Worm (Caenorhabditis elegans): ENCODE results near the gene C07G3.15.

Gene C07G3.15

DNA sequence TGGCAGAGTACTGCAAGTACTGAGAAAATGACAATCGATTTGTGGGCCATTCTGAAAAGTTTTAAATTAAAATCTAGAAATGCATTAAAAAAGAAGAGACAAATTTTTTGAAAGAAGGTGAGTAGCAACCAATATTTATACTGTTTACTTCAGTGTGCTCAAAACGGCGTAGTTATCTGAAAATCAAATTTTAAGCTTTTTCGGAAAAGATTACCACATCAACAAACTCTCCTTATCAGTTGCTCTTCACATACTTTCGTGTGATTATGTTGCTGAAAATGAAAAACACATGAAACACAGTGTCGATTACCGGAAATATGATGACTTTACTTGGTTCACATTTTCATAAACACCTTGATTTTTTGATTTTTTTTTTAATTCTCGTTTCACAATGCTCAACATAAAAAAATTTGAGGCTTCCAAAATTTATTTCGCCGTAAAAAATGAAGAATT, 14.2 kb downstream of the C07G3.15 start, which contains the start of gene lys-7:
Gene lys-7 (minus strand): TSS at position 51 of the 453 bp plus-strand sequence.
- TF ChIP-seq ztf-29 (GFP tag; IDR thresholded peaks at IDR 0.05) (no peak), klf-2 (GFP tag; conservative IDR thresholded peaks at IDR 0.05) (no peak), med-1 (GFP tag; optimal IDR thresholded peaks at IDR 0.05; ENCODE audit: insufficient read depth) (no peak)

ce11 chrV:3480346-3480745, 16.4 kb downstream of the C07G3.15 start, which contains the start of gene srbc-30:
Gene srbc-30 (minus strand): TSS chrV:3480446.
- no peak for TF ChIP-seq T22C8.4 (GFP tag; IDR thresholded peaks at IDR 0.05)
- no peak for TF ChIP-seq ref-1 (GFP tag; conservative IDR thresholded peaks at IDR 0.05)

DNA sequence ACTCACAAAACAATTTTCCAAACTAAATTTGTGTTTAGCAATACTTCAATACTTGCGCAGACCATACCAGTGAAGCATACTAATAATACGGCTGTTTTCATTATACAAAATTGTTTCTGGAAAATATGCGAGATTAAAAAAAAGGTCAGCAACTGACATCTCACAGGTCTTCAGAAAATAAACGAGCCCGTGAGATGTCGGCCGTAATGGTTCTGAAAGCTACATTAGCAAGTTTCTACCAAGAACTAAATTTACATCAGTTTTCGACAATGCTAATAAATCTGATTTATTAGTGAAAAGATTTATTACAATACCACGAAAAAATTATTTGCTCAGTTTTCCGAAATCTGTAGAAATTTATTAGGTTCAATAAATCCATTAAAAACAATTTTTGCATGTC, 19.3 kb downstream of the C07G3.15 start, which contains the start of gene srbc-31:
Gene srbc-31 (minus strand): TSS at position 101 of the 400 bp plus-strand sequence.
- no peak for TF ChIP-seq tab-1 (GFP tag; IDR thresholded peaks at IDR 0.05)
- TF ChIP-seq ref-1 (GFP tag; conservative IDR thresholded peaks at IDR 0.05): no peak
- no peak for TF ChIP-seq ztf-29 (GFP tag; IDR thresholded peaks at IDR 0.05)
- no peak for TF ChIP-seq flt-1 (GFP tag; IDR thresholded peaks at IDR 0.05)
- no peak for TF ChIP-seq ztf-23 (GFP tag; IDR thresholded peaks at IDR 0.05)
- no peak for TF ChIP-seq T22C8.4 (GFP tag; IDR thresholded peaks at IDR 0.05)
- no peak for TF ChIP-seq klf-2 (GFP tag; conservative IDR thresholded peaks at IDR 0.05)
- no peak for TF ChIP-seq cog-1 (tag; optimal IDR thresholded peaks at IDR 0.05)
- TF ChIP-seq med-1 (GFP tag; optimal IDR thresholded peaks at IDR 0.05; ENCODE audit: insufficient read depth): no peak

- no peak for TF ChIP-seq ztf-23 (GFP tag; IDR thresholded peaks at IDR 0.05)
- TF ChIP-seq T22C8.4 (GFP tag; IDR thresholded peaks at IDR 0.05): no peak
- TF ChIP-seq klf-2 (GFP tag; conservative IDR thresholded peaks at IDR 0.05): no peak
These were observed 20.6 kb downstream of the C07G3.15 start for ce11 chrV:3476228-3476627.

DNA sequence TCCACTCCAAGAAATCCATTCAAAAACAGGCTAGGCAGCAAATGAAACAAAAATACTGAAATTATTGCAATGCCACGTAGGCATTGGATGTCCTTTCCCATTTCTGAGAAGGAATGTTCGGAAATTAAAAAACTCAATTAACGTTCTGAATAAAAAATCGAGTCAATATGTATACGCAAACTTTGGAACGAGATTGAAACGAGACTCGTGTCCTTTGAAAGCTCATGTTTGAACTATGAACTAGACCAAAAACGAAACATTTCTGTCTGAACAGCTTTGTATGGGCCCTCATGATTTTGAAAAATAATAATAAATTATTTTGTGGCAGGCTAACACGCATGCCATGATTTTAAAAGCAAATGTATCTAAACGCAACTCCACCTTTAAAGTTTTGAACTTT, 21.8 kb downstream of the C07G3.15 start, which contains the start of gene oac-2:
Gene oac-2 (minus strand): TSS at position 101 of the 400 bp plus-strand sequence.
- TF ChIP-seq ztf-29 (GFP tag; IDR thresholded peaks at IDR 0.05) (no peak), ztf-23 (GFP tag; IDR thresholded peaks at IDR 0.05) (no peak), klf-2 (GFP tag; conservative IDR thresholded peaks at IDR 0.05) (no peak), cog-1 (tag; optimal IDR thresholded peaks at IDR 0.05) (no peak), ref-1 (GFP tag; conservative IDR thresholded peaks at IDR 0.05) (no peak), flt-1 (GFP tag; IDR thresholded peaks at IDR 0.05) (no peak)

ce11 chrV:3470782-3471181, 26.0 kb downstream of the C07G3.15 start, which contains the start of gene srbc-29:
Gene srbc-29 (minus strand): TSS chrV:3470882.
- no peak for TF ChIP-seq klf-2 (GFP tag; conservative IDR thresholded peaks at IDR 0.05)
- no peak for TF ChIP-seq cog-1 (tag; optimal IDR thresholded peaks at IDR 0.05)
- TF ChIP-seq ztf-23 (GFP tag; IDR thresholded peaks at IDR 0.05): no peak
- no peak for TF ChIP-seq med-1 (GFP tag; optimal IDR thresholded peaks at IDR 0.05; ENCODE audit: insufficient read depth)
- TF ChIP-seq ztf-29 (GFP tag; IDR thresholded peaks at IDR 0.05): no peak
- no peak for TF ChIP-seq flt-1 (GFP tag; IDR thresholded peaks at IDR 0.05)
- no peak for TF ChIP-seq tab-1 (GFP tag; IDR thresholded peaks at IDR 0.05)
- TF ChIP-seq ref-1 (GFP tag; conservative IDR thresholded peaks at IDR 0.05): no peak
- no peak for TF ChIP-seq T22C8.4 (GFP tag; IDR thresholded peaks at IDR 0.05)

- TF ChIP-seq ref-1 (GFP tag; conservative IDR thresholded peaks at IDR 0.05): no peak
- TF ChIP-seq ztf-23 (GFP tag; IDR thresholded peaks at IDR 0.05): no peak
- TF ChIP-seq ztf-29 (GFP tag; IDR thresholded peaks at IDR 0.05): no peak
- no peak for TF ChIP-seq T22C8.4 (GFP tag; IDR thresholded peaks at IDR 0.05)
- no peak for TF ChIP-seq flt-1 (GFP tag; IDR thresholded peaks at IDR 0.05)
- no peak for TF ChIP-seq klf-2 (GFP tag; conservative IDR thresholded peaks at IDR 0.05)
- TF ChIP-seq cog-1 (tag; optimal IDR thresholded peaks at IDR 0.05): no peak
- no peak for TF ChIP-seq med-1 (GFP tag; optimal IDR thresholded peaks at IDR 0.05; ENCODE audit: insufficient read depth)
- TF ChIP-seq tab-1 (GFP tag; IDR thresholded peaks at IDR 0.05): no peak
These were observed 28.3 kb downstream of the C07G3.15 start, which contains the start of gene gst-33 for ce11 chrV:3468436-3468835. Gene gst-33 (minus strand): TSS chrV:3468562.

- TF ChIP-seq tab-1 (GFP tag; IDR thresholded peaks at IDR 0.05): no peak
- no peak for TF ChIP-seq T22C8.4 (GFP tag; IDR thresholded peaks at IDR 0.05)
- TF ChIP-seq med-1 (GFP tag; optimal IDR thresholded peaks at IDR 0.05; ENCODE audit: insufficient read depth): no peak
- TF ChIP-seq flt-1 (GFP tag; IDR thresholded peaks at IDR 0.05): no peak
- TF ChIP-seq klf-2 (GFP tag; conservative IDR thresholded peaks at IDR 0.05): no peak
- no peak for TF ChIP-seq ztf-29 (GFP tag; IDR thresholded peaks at IDR 0.05)
- TF ChIP-seq cog-1 (tag; optimal IDR thresholded peaks at IDR 0.05): no peak
- no peak for TF ChIP-seq ref-1 (GFP tag; conservative IDR thresholded peaks at IDR 0.05)
- TF ChIP-seq ztf-23 (GFP tag; IDR thresholded peaks at IDR 0.05): no peak
These were observed 31.9 kb downstream of the C07G3.15 start for ce11 chrV:3464897-3465296.

- TF ChIP-seq klf-2 (GFP tag; conservative IDR thresholded peaks at IDR 0.05) (no peak), T22C8.4 (GFP tag; IDR thresholded peaks at IDR 0.05) (no peak), ztf-23 (GFP tag; IDR thresholded peaks at IDR 0.05) (no peak), ref-1 (GFP tag; conservative IDR thresholded peaks at IDR 0.05) (no peak), ztf-29 (GFP tag; IDR thresholded peaks at IDR 0.05) (no peak), flt-1 (GFP tag; IDR thresholded peaks at IDR 0.05) (no peak), tab-1 (GFP tag; IDR thresholded peaks at IDR 0.05) (no peak), cog-1 (tag; optimal IDR thresholded peaks at IDR 0.05) (no peak), med-1 (GFP tag; optimal IDR thresholded peaks at IDR 0.05; ENCODE audit: insufficient read depth) (no peak)
These were observed 33.3 kb downstream of the C07G3.15 start, which contains the start of gene slc-28.1 for ce11 chrV:3463514-3463913. Gene slc-28.1 (plus strand): TSS chrV:3463814.

- TF ChIP-seq tab-1 (GFP tag; IDR thresholded peaks at IDR 0.05): no peak
- no peak for TF ChIP-seq ztf-29 (GFP tag; IDR thresholded peaks at IDR 0.05)
- no peak for TF ChIP-seq ref-1 (GFP tag; conservative IDR thresholded peaks at IDR 0.05)
- TF ChIP-seq flt-1 (GFP tag; IDR thresholded peaks at IDR 0.05): no peak
- no peak for TF ChIP-seq med-1 (GFP tag; optimal IDR thresholded peaks at IDR 0.05; ENCODE audit: insufficient read depth)
- TF ChIP-seq ztf-23 (GFP tag; IDR thresholded peaks at IDR 0.05): no peak
- TF ChIP-seq T22C8.4 (GFP tag; IDR thresholded peaks at IDR 0.05): no peak
- TF ChIP-seq cog-1 (tag; optimal IDR thresholded peaks at IDR 0.05): no peak
These were observed 36.9 kb downstream of the C07G3.15 start, which contains the start of gene slc-28.2 for ce11 chrV:3459919-3460318. Gene slc-28.2 (plus strand): TSS chrV:3460219.
